Worm (Caenorhabditis elegans): ENCODE data around the gene pos-1.

- TF ChIP-seq akir-1 (GFP tag; optimal IDR thresholded peaks at IDR 0.05) (no peak), unc-130 (GFP tag; optimal IDR thresholded peaks at IDR 0.05) (no peak), zfh-2 (GFP tag; conservative IDR thresholded peaks at IDR 0.05) (no peak), xnd-1 (tag; optimal IDR thresholded peaks at IDR 0.05) (no peak), K12H6.12 (tag; optimal IDR thresholded peaks at IDR 0.05) (no peak)
Measured at ce11 chrV:8384809-8385208, 29.1 kb upstream of the pos-1 start.

Data from whole organism, young adult.